Worm (Caenorhabditis elegans): ENCODE measurements around the gene B0462.4.

DNA sequence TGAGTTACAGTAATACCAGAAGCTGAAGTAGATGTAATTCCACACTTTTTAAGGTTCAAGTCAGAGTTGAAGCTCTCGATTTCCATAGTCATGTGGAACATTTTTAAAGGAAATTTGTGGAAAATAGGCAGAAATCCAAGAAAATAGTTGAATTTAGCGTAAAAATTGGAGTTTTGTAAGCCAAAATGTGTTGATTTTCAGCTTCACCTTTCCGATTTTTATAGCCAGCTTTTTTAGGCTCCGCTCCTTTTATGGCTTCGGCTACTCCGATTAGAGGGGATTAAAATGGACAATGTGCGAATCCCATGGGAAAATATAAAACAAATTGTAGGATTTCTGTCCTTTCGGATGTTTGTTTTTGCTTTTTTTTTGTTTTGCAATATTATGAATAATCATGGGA is 37.3 kb upstream of the B0462.4 start, which contains the start of gene C08E8.6:
- TF ChIP-seq lin-13 (GFP tag; optimal IDR thresholded peaks at IDR 0.05): no peak
- TF ChIP-seq lin-15B (tag; optimal IDR thresholded peaks at IDR 0.05): no peak
